Fruit fly (Drosophila melanogaster) whole organism, adult: ENCODE data around the gene CG14352.

Experiments used
- CG1620 ChIP-seq: fragments of 200-800 bp; sonication (Bioruptor generic); optimal IDR thresholded peaks from 2 replicates; lab custom pipeline; 2016; ENCODE audit warnings: missing biosample characterization, missing genetic modification characterization
- CG5204 ChIP-seq: fragments of 200-800 bp; sonication (Bioruptor generic); optimal IDR thresholded peaks from 2 replicates; lab custom pipeline; 2016; ENCODE audit warnings: missing biosample characterization, missing genetic modification characterization
- CG7045 ChIP-seq: fragments of 200-800 bp; sonication (Bioruptor generic); optimal IDR thresholded peaks from 2 replicates; lab custom pipeline; 2017; ENCODE audit warnings: missing biosample characterization, mild to moderate bottlenecking, missing genetic modification characterization
- bab1 ChIP-seq: fragments of 200-800 bp; sonication (Bioruptor generic); optimal IDR thresholded peaks from 3 replicates; lab custom pipeline; 2019; ENCODE audit warnings: missing biosample characterization, mild to moderate bottlenecking, missing genetic modification characterization, moderate library complexity
- cnc ChIP-seq, 2 experiments: fragments of >200 bp; optimal IDR thresholded peaks; 2 replicates each; lab custom pipeline; 2017
- ovo ChIP-seq: fragments of 200-800 bp; sonication (Bioruptor generic); optimal IDR thresholded peaks from 2 replicates; lab custom pipeline; 2016; ENCODE audit warnings: missing biosample characterization, missing genetic modification characterization
- tj ChIP-seq: fragments of 200-800 bp; sonication (Bioruptor generic); optimal IDR thresholded peaks from 3 replicates; lab custom pipeline; 2017; ENCODE audit warnings: missing biosample characterization, mild to moderate bottlenecking, missing genetic modification characterization, moderate library complexity

dm6 chr2L:1596693-1597092 is 14.5 kb upstream of the CG14352 start:
- no peak for TF ChIP-seq CG5204 (GFP tag; lab: Kevin White, UChicago)
- TF ChIP-seq bab1 (GFP tag; lab: Kevin White, UChicago): no peak
- TF ChIP-seq CG1620 (GFP tag; lab: Kevin White, UChicago): no peak
- TF ChIP-seq tj (GFP tag; lab: Kevin White, UChicago): no peak
- no peak for TF ChIP-seq CG7045 (GFP tag; lab: Kevin White, UChicago)
- no peak for TF ChIP-seq cnc (optimal IDR thresholded peaks at IDR 0.05; lab: Kevin White, UChicago)
- TF ChIP-seq ovo (GFP tag; lab: Kevin White, UChicago): no peak
